Worm (Caenorhabditis elegans): Measurements from ENCODE around the gene Y49E10.29.

Gene Y49E10.29

ce11 chrIII:12484432-12484831 lies 15.5 kb downstream of the Y49E10.29 start, which contains the start of gene arrd-16:
Gene arrd-16, plus strand, starts transcription at chrIII:12484732.
- no peak for TF ChIP-seq efl-1 (GFP tag; optimal IDR thresholded peaks at IDR 0.05)
- no peak for TF ChIP-seq ceh-58 (GFP tag; IDR thresholded peaks at IDR 0.05)
- no peak for TF ChIP-seq B0035.1 (tag; optimal IDR thresholded peaks at IDR 0.05)
- no peak for TF ChIP-seq hlh-26 (GFP tag; conservative IDR thresholded peaks at IDR 0.05)
- no peak for TF ChIP-seq egl-18 (GFP tag; IDR thresholded peaks at IDR 0.05)
- no peak for TF ChIP-seq lir-1 (GFP tag; conservative IDR thresholded peaks at IDR 0.05)
- TF ChIP-seq madf-10 (tag; optimal IDR thresholded peaks at IDR 0.05) = no peak
- TF ChIP-seq ceh-40 (GFP tag; IDR thresholded peaks at IDR 0.05) = no peak
- no peak for TF ChIP-seq F39B2.1 (GFP tag; IDR thresholded peaks at IDR 0.05)
- no peak for TF ChIP-seq F10E7.11 (tag; optimal IDR thresholded peaks at IDR 0.05)
- TF ChIP-seq fkh-3 (tag; optimal IDR thresholded peaks at IDR 0.05) = no peak
- TF ChIP-seq him-1 (tag; optimal IDR thresholded peaks at IDR 0.05) = no peak

ce11 chrIII:12491984-12492383 lies 23.0 kb downstream of the Y49E10.29 start, which contains the start of gene Y49E10.25:
Gene Y49E10.25, minus strand, starts transcription at chrIII:12492084.
- no peak for TF ChIP-seq ceh-27 (GFP tag; optimal IDR thresholded peaks at IDR 0.05)

- TF ChIP-seq let-526 (GFP tag; IDR thresholded peaks at IDR 0.05) (no peak), ztf-18 (tag; optimal IDR thresholded peaks at IDR 0.05) (no peak), F55B11.4 (tag; optimal IDR thresholded peaks at IDR 0.05; ENCODE audit: borderline replicate concordance, insufficient read depth) (no peak), mxl-1 (tag; optimal IDR thresholded peaks at IDR 0.05) (no peak), B0336.3 (GFP tag; IDR thresholded peaks at IDR 0.05) (no peak), sptf-2 (GFP tag; optimal IDR thresholded peaks at IDR 0.05) (no peak), madf-3 (GFP tag; IDR thresholded peaks at IDR 0.05) (peak; percentile 38; the same call in 1 of the 2 replicates), nfya-1 (tag; optimal IDR thresholded peaks at IDR 0.05; ENCODE audit: borderline replicate concordance, insufficient read depth) (no peak), T07F8.4 (tag; optimal IDR thresholded peaks at IDR 0.05) (no peak), tbp1 (GFP tag; optimal IDR thresholded peaks at IDR 0.05) (no peak), F37B4.10 (GFP tag; IDR thresholded peaks at IDR 0.05) (no peak), mes-4 (tag; optimal IDR thresholded peaks at IDR 0.05) (no peak), lin-40 (tag; optimal IDR thresholded peaks at IDR 0.05) (no peak), ccch-3 (GFP tag; optimal IDR thresholded peaks at IDR 0.05) (no peak), cebp-1 (GFP tag; IDR thresholded peaks at IDR 0.05) (no peak), cebp-1 (tag; optimal IDR thresholded peaks at IDR 0.05) (no peak), K12H6.12 (tag; optimal IDR thresholded peaks at IDR 0.05) (no peak), F52B5.7 (tag; optimal IDR thresholded peaks at IDR 0.05) (no peak), C06A6.2 (GFP tag; conservative IDR thresholded peaks at IDR 0.05) (no peak), lsy-27 (tag; optimal IDR thresholded peaks at IDR 0.05; ENCODE audit: borderline replicate concordance, insufficient read depth) (no peak), lin-35 (GFP tag; optimal IDR thresholded peaks at IDR 0.05) (no peak), F57A8.1 (GFP tag; optimal IDR thresholded peaks at IDR 0.05) (no peak), ceh-40 (GFP tag; IDR thresholded peaks at IDR 0.05) (no peak), egrh-3 (GFP tag; IDR thresholded peaks at IDR 0.05) (no peak), ekl-4 (GFP tag; IDR thresholded peaks at IDR 0.05) (no peak), ztf-26 (tag; optimal IDR thresholded peaks at IDR 0.05) (no peak), snpc-1.3 (tag; optimal IDR thresholded peaks at IDR 0.05; ENCODE audit: insufficient read depth) (peak; percentile 79), B0035.1 (tag; optimal IDR thresholded peaks at IDR 0.05) (no peak), madf-10 (tag; optimal IDR thresholded peaks at IDR 0.05) (no peak), ztf-3 (GFP tag; optimal IDR thresholded peaks at IDR 0.05) (no peak), ceh-100 (GFP tag; IDR thresholded peaks at IDR 0.05) (no peak), atf-7 (tag; optimal IDR thresholded peaks at IDR 0.05) (no peak), ztf-25 (GFP tag; IDR thresholded peaks at IDR 0.05) (no peak), mel-28 (tag; optimal IDR thresholded peaks at IDR 0.05; ENCODE audit: borderline replicate concordance) (no peak), nfya-2 (GFP tag; IDR thresholded peaks at IDR 0.05) (no peak), zim-3 (tag; optimal IDR thresholded peaks at IDR 0.05) (no peak)
Measured at ce11 chrIII:12495594-12496096, 26.7 kb downstream of the Y49E10.29 start, which contains the start of the genes Y111B2A.1 and Y111B2A.2. Gene Y111B2A.1, minus strand, starts transcription at chrIII:12495644. Gene Y111B2A.2, plus strand, starts transcription at chrIII:12496086.
